Fruit fly (Drosophila melanogaster): ENCODE results near the gene CG9331.
A peak's percentile ranks its signal among the peaks of the same experiment; 100 is the strongest.

CG9331 gene

dm6 chr2L:20805624-20806339, 16.8 kb upstream of the CG9331 start (continued):
- TF ChIP-seq Six4 (GFP tag; optimal IDR thresholded peaks at IDR 0.05) = peak; percentile 88
- peak; percentile 97 for TF ChIP-seq HmgZ (tag; optimal IDR thresholded peaks at IDR 0.05)
- peak; percentile 74 for TF ChIP-seq Camta (GFP tag; optimal IDR thresholded peaks at IDR 0.05)
- peak; percentile 94 for TF ChIP-seq CG1529 (GFP tag; optimal IDR thresholded peaks at IDR 0.05)
- TF ChIP-seq wor (GFP tag; IDR thresholded peaks at IDR 0.05) = peak; percentile 92
- peak; percentile 63; the same call in 1 of the 2 replicates for TF ChIP-seq bbx (GFP tag; IDR thresholded peaks at IDR 0.05; ENCODE audit: partially characterized antibody)
- peak; percentile 95 for TF ChIP-seq phol (tag; optimal IDR thresholded peaks at IDR 0.05)
- peak; percentile 36 for TF ChIP-seq disco-r (GFP tag; optimal IDR thresholded peaks at IDR 0.05)
- peak; percentile 92 for TF ChIP-seq CG17385 (GFP tag; optimal IDR thresholded peaks at IDR 0.05)
- peak; percentile 73 for TF ChIP-seq inv (GFP tag; IDR thresholded peaks at IDR 0.05; ENCODE audit: partially characterized antibody)
- TF ChIP-seq knrl (GFP tag; IDR thresholded peaks at IDR 0.05; ENCODE audit: partially characterized antibody) = peak; percentile 44; the same call in 2 of the 3 replicates
- TF ChIP-seq NC2β (GFP tag; optimal IDR thresholded peaks at IDR 0.05) = peak; percentile 78
- peak; percentile 97 for TF ChIP-seq CG2678 (tag; optimal IDR thresholded peaks at IDR 0.05)
- peak; percentile 94 for TF ChIP-seq Hand (GFP tag; optimal IDR thresholded peaks at IDR 0.05)
- peak; percentile 93 for TF ChIP-seq ranshi (GFP tag; IDR thresholded peaks at IDR 0.05)
- TF ChIP-seq Dip3 (GFP tag; optimal IDR thresholded peaks at IDR 0.05) = peak; percentile 85
- TF ChIP-seq Atf3 (GFP tag; optimal IDR thresholded peaks at IDR 0.05) = peak; percentile 69
- TF ChIP-seq cato (GFP tag; optimal IDR thresholded peaks at IDR 0.05; ENCODE audit: borderline replicate concordance) = peak; percentile 84
- TF ChIP-seq CG10209 (GFP tag; optimal IDR thresholded peaks at IDR 0.05) = peak; percentile 96
- peak; percentile 63 for TF ChIP-seq Hey (tag; optimal IDR thresholded peaks at IDR 0.05)
- peak; percentile 69 for TF ChIP-seq CG8944 (GFP tag; optimal IDR thresholded peaks at IDR 0.05)
- TF ChIP-seq her (GFP tag; optimal IDR thresholded peaks at IDR 0.05) = peak; percentile 19
- TF ChIP-seq scrt (GFP tag; optimal IDR thresholded peaks at IDR 0.05) = peak; percentile 89
- peak; percentile 77 for TF ChIP-seq Bdp1 (GFP tag; optimal IDR thresholded peaks at IDR 0.05)
- peak; percentile 70 for TF ChIP-seq CG7963 (GFP tag; IDR thresholded peaks at IDR 0.05; ENCODE audit: partially characterized antibody)
- TF ChIP-seq CG2875 (GFP tag; optimal IDR thresholded peaks at IDR 0.05) = peak; percentile 95
- peak; percentile 91 for TF ChIP-seq CG11085 (GFP tag; IDR thresholded peaks at IDR 0.05)
- TF ChIP-seq CG17186 (GFP tag; optimal IDR thresholded peaks at IDR 0.05) = peak; percentile 54
- TF ChIP-seq Opbp (GFP tag; IDR thresholded peaks at IDR 0.05; ENCODE audit: partially characterized antibody) = no peak
- TF ChIP-seq zen2 (GFP tag; IDR thresholded peaks at IDR 0.05; ENCODE audit: partially characterized antibody) = no peak
- TF ChIP-seq usp (GFP tag; optimal IDR thresholded peaks at IDR 0.05) = no peak
- no peak for TF ChIP-seq yki (optimal IDR thresholded peaks at IDR 0.05)
- TF ChIP-seq CG14710 (tag; optimal IDR thresholded peaks at IDR 0.05) = peak; percentile 92
- peak; percentile 91 for TF ChIP-seq CG11723 (GFP tag; optimal IDR thresholded peaks at IDR 0.05)
- TF ChIP-seq sna (GFP tag; IDR thresholded peaks at IDR 0.05; ENCODE audit: partially characterized antibody) = peak; percentile 33; the same call in 1 of the 2 replicates
- TF ChIP-seq Ravus (GFP tag; IDR thresholded peaks at IDR 0.05) = peak; percentile 93
- peak; percentile 94 for TF ChIP-seq al (GFP tag; IDR thresholded peaks at IDR 0.05)
- peak; percentile 76 for TF ChIP-seq mam (GFP tag; optimal IDR thresholded peaks at IDR 0.05)
- TF ChIP-seq CG14441 (GFP tag; IDR thresholded peaks at IDR 0.05) = peak; percentile 95
- peak; percentile 89 for TF ChIP-seq Lim3 (GFP tag; IDR thresholded peaks at IDR 0.05)
- TF ChIP-seq CG18764 (GFP tag; optimal IDR thresholded peaks at IDR 0.05) = peak; percentile 88
- peak; percentile 96 for TF ChIP-seq CG1603 (tag; optimal IDR thresholded peaks at IDR 0.05)
- TF ChIP-seq tll (GFP tag; optimal IDR thresholded peaks at IDR 0.05) = no peak
- TF ChIP-seq Ets97D (GFP tag; optimal IDR thresholded peaks at IDR 0.05) = peak; percentile 48
- peak in 1 of 2 experiments; percentile 97 for TF ChIP-seq bsh (GFP tag; optimal IDR thresholded peaks at IDR 0.05)
- peak; percentile 94 for TF ChIP-seq caup (GFP tag; optimal IDR thresholded peaks at IDR 0.05; ENCODE audit: severe bottlenecking)
- TF ChIP-seq CG32767 (GFP tag; IDR thresholded peaks at IDR 0.05) = peak; percentile 95
- TF ChIP-seq CG10462 (GFP tag; optimal IDR thresholded peaks at IDR 0.05) = peak; percentile 87
- no peak for TF ChIP-seq CG8478 (optimal IDR thresholded peaks at IDR 0.05)

Measured in whole organism, embryonic.